Worm (Caenorhabditis elegans): ENCODE data around the gene ceh-62.
A peak's percentile ranks its signal among the peaks of the same experiment; 100 is the strongest.

ceh-62 gene

ce11 chrII:10840067-10840466 is 34.5 kb downstream of the ceh-62 start (continued):
- TF ChIP-seq pros-1 (tag; optimal IDR thresholded peaks at IDR 0.05), result peak; percentile 35
- TF ChIP-seq pag-3 (tag; optimal IDR thresholded peaks at IDR 0.05; ENCODE audit: borderline replicate concordance), result peak; percentile 5
- TF ChIP-seq ahr-1 (tag; optimal IDR thresholded peaks at IDR 0.05), result peak; percentile 77
- TF ChIP-seq ceh-22 (tag; optimal IDR thresholded peaks at IDR 0.05), result peak; percentile 35
- peak; percentile 16 for TF ChIP-seq ceh-30 (tag; optimal IDR thresholded peaks at IDR 0.05)
- peak; percentile 69 for TF ChIP-seq ceh-31 (tag; optimal IDR thresholded peaks at IDR 0.05)
- peak; percentile 81 for TF ChIP-seq Y22D7AL.16 (tag; optimal IDR thresholded peaks at IDR 0.05)
- TF ChIP-seq odd-2 (tag; optimal IDR thresholded peaks at IDR 0.05), result peak; percentile 77
- TF ChIP-seq lin-11 (tag; optimal IDR thresholded peaks at IDR 0.05), result peak; percentile 86
- TF ChIP-seq ceh-34 (tag; optimal IDR thresholded peaks at IDR 0.05), result peak; percentile 87
- peak; percentile 54 for TF ChIP-seq F13H6.1 (tag; optimal IDR thresholded peaks at IDR 0.05)
- TF ChIP-seq unc-86 (tag; optimal IDR thresholded peaks at IDR 0.05), result peak; percentile 91
- TF ChIP-seq ceh-45 (GFP tag; IDR thresholded peaks at IDR 0.05), result peak; percentile 67; the same call in 1 of the 2 replicates
- peak; percentile 77 for TF ChIP-seq dve-1 (tag; optimal IDR thresholded peaks at IDR 0.05)
- peak; percentile 88 for TF ChIP-seq gmeb-2 (tag; optimal IDR thresholded peaks at IDR 0.05)
- peak; percentile 90 for TF ChIP-seq ttx-3 (tag; optimal IDR thresholded peaks at IDR 0.05)
- TF ChIP-seq hlh-8 (tag; optimal IDR thresholded peaks at IDR 0.05), result peak; percentile 69
- peak; percentile 94 for TF ChIP-seq elt-2 (tag; optimal IDR thresholded peaks at IDR 0.05)
- peak; percentile 82 for TF ChIP-seq sox-2 (GFP tag; IDR thresholded peaks at IDR 0.05)

ce11 chrII:10843527-10843926 is 38.0 kb downstream of the ceh-62 start, which contains the start of gene M106.8:
M106.8 (minus strand) TSS chrII:10843627.
- TF ChIP-seq ceh-45 (GFP tag; IDR thresholded peaks at IDR 0.05) (no peak), sox-4 (tag; optimal IDR thresholded peaks at IDR 0.05) (no peak), nhr-232 (tag; optimal IDR thresholded peaks at IDR 0.05) (no peak)

- TF ChIP-seq nfya-1 (tag; optimal IDR thresholded peaks at IDR 0.05) (no peak), ceh-19 (GFP tag; optimal IDR thresholded peaks at IDR 0.05) (no peak), C38D4.7 (GFP tag; optimal IDR thresholded peaks at IDR 0.05) (no peak), ttx-3 (tag; optimal IDR thresholded peaks at IDR 0.05) (no peak), pha-4 (tag; optimal IDR thresholded peaks at IDR 0.05) (no peak), nhr-232 (tag; optimal IDR thresholded peaks at IDR 0.05) (no peak), npax-4 (tag; optimal IDR thresholded peaks at IDR 0.05) (no peak), tbx-7 (tag; optimal IDR thresholded peaks at IDR 0.05) (no peak), K09A11.1 (tag; optimal IDR thresholded peaks at IDR 0.05; ENCODE audit: insufficient read depth) (no peak), ama-1 (optimal IDR thresholded peaks at IDR 0.05) (no peak), Y22D7AL.16 (tag; optimal IDR thresholded peaks at IDR 0.05) (no peak), ceh-34 (tag; optimal IDR thresholded peaks at IDR 0.05) (no peak), dmd-4 (tag; optimal IDR thresholded peaks at IDR 0.05; ENCODE audit: borderline replicate concordance) (no peak), ahr-1 (tag; optimal IDR thresholded peaks at IDR 0.05) (no peak), ceh-22 (tag; optimal IDR thresholded peaks at IDR 0.05) (no peak), sox-2 (GFP tag; IDR thresholded peaks at IDR 0.05) (no peak), mec-3 (tag; optimal IDR thresholded peaks at IDR 0.05; ENCODE audit: borderline replicate concordance) (no peak), hlh-30 (tag; optimal IDR thresholded peaks at IDR 0.05; ENCODE audit: insufficient read depth) (no peak), ztf-16 (tag; optimal IDR thresholded peaks at IDR 0.05) (no peak), unc-42 (tag; optimal IDR thresholded peaks at IDR 0.05) (no peak)
Measured at ce11 chrII:10847057-10847456, 41.5 kb downstream of the ceh-62 start.

ce11 chrII:10849903-10850302 is 44.4 kb downstream of the ceh-62 start, which contains the start of gene M106.2:
M106.2 (minus strand) TSS chrII:10850003.
- TF ChIP-seq hlh-30 (tag; optimal IDR thresholded peaks at IDR 0.05; ENCODE audit: insufficient read depth), result no peak
- no peak for TF ChIP-seq madf-2 (tag; optimal IDR thresholded peaks at IDR 0.05)
- TF ChIP-seq ceh-45 (GFP tag; IDR thresholded peaks at IDR 0.05), result no peak
- TF ChIP-seq fkh-10 (GFP tag; optimal IDR thresholded peaks at IDR 0.05), result no peak
- no peak for TF ChIP-seq ceh-30 (tag; optimal IDR thresholded peaks at IDR 0.05)
- no peak for TF ChIP-seq ceh-9 (tag; optimal IDR thresholded peaks at IDR 0.05)
- TF ChIP-seq fax-1 (tag; optimal IDR thresholded peaks at IDR 0.05), result no peak
- TF ChIP-seq C38D4.7 (GFP tag; optimal IDR thresholded peaks at IDR 0.05), result no peak
- no peak for TF ChIP-seq K09A11.1 (tag; optimal IDR thresholded peaks at IDR 0.05; ENCODE audit: insufficient read depth)
- TF ChIP-seq tbx-2 (tag; optimal IDR thresholded peaks at IDR 0.05), result no peak
- no peak for TF ChIP-seq sdc-2 (tag; optimal IDR thresholded peaks at IDR 0.05)
- TF ChIP-seq K02D7.2 (tag; optimal IDR thresholded peaks at IDR 0.05), result no peak
- no peak for TF ChIP-seq pha-2 (tag; optimal IDR thresholded peaks at IDR 0.05)
- TF ChIP-seq ahr-1 (tag; optimal IDR thresholded peaks at IDR 0.05), result no peak
- TF ChIP-seq pqm-1 (tag; optimal IDR thresholded peaks at IDR 0.05), result no peak
- TF ChIP-seq tbx-7 (tag; optimal IDR thresholded peaks at IDR 0.05), result no peak
- TF ChIP-seq rnt-1 (tag; optimal IDR thresholded peaks at IDR 0.05), result no peak
- no peak for TF ChIP-seq zip-5 (tag; optimal IDR thresholded peaks at IDR 0.05)
- no peak for TF ChIP-seq elt-2 (tag; optimal IDR thresholded peaks at IDR 0.05)

All from whole organism, late embryonic.